Fruit fly (Drosophila melanogaster) whole organism, embryonic: ENCODE data around the gene Mer.

Experiments used
- C15 ChIP-seq: fragments of 200-800 bp; sonication (Bioruptor generic); IDR thresholded peaks from 3 replicates; pipeline ENCODE4 v1.3.6; 2022; ENCODE audit warnings: missing biosample characterization, missing genetic modification characterization
- CG10565 ChIP-seq: fragments of 200-800 bp; sonication (Bioruptor generic); optimal IDR thresholded peaks from 3 replicates; lab custom pipeline; 2016; ENCODE audit warnings: missing biosample characterization, mild to moderate bottlenecking, missing genetic modification characterization
- CG11085 ChIP-seq: fragments of 200-800 bp; sonication (Bioruptor generic); IDR thresholded peaks from 2 replicates; pipeline ENCODE4 v1.3.6; 2022; ENCODE audit warnings: missing biosample characterization, missing genetic modification characterization
- CG12071 ChIP-seq: fragments of 200-800 bp; sonication (Bioruptor generic); optimal IDR thresholded peaks from 3 replicates; lab custom pipeline; 2018; ENCODE audit warnings: missing biosample characterization, mild to moderate bottlenecking, missing genetic modification characterization
- CG13287 ChIP-seq: fragments of 200-800 bp; sonication (Bioruptor generic); IDR thresholded peaks from 2 replicates; pipeline ENCODE4 v1.3.6; 2022; ENCODE audit warnings: missing biosample characterization, missing genetic modification characterization; ENCODE audit not compliant: partially characterized antibody
- CG13296 ChIP-seq: fragments of 200-800 bp; sonication (Bioruptor generic); optimal IDR thresholded peaks from 3 replicates; lab custom pipeline; 2018; ENCODE audit warnings: missing biosample characterization, mild to moderate bottlenecking, missing genetic modification characterization
- CG14441 ChIP-seq: fragments of 200-800 bp; sonication (Bioruptor generic); IDR thresholded peaks from 2 replicates; pipeline ENCODE4 v1.3.6; 2022; ENCODE audit warnings: missing biosample characterization, missing genetic modification characterization
- CG17328 ChIP-seq: fragments of 200-800 bp; sonication (Bioruptor generic); IDR thresholded peaks from 2 replicates; pipeline ENCODE4 v1.3.6; 2022; ENCODE audit warnings: missing biosample characterization, missing genetic modification characterization
- CG17612 ChIP-seq: fragments of 200-800 bp; sonication (Bioruptor generic); IDR thresholded peaks from 2 replicates; pipeline ENCODE4 v1.3.6; 2022; ENCODE audit warnings: missing biosample characterization, missing genetic modification characterization
- CG17829 ChIP-seq: fragments of 200-800 bp; optimal IDR thresholded peaks from 2 replicates; lab custom pipeline; 2019; ENCODE audit warnings: missing biosample characterization, mild to moderate bottlenecking, missing genetic modification characterization, moderate library complexity
- CG17912 ChIP-seq: fragments of 200-800 bp; sonication (Bioruptor generic); optimal IDR thresholded peaks from 2 replicates; lab custom pipeline; 2018; ENCODE audit warnings: missing biosample characterization, mild to moderate bottlenecking, missing genetic modification characterization
- CG33213 ChIP-seq: fragments of 200-800 bp; sonication (Bioruptor generic); optimal IDR thresholded peaks from 3 replicates; lab custom pipeline; 2016; ENCODE audit warnings: missing biosample characterization, missing genetic modification characterization
- CG7745 ChIP-seq: fragments of 200-800 bp; sonication (Bioruptor generic); optimal IDR thresholded peaks from 2 replicates; lab custom pipeline; 2018; ENCODE audit warnings: missing biosample characterization, mild to moderate bottlenecking, missing genetic modification characterization, moderate library complexity
- CG7786 ChIP-seq: fragments of 200-800 bp; sonication (Bioruptor generic); optimal IDR thresholded peaks from 2 replicates; lab custom pipeline; 2016; ENCODE audit warnings: missing biosample characterization, missing genetic modification characterization
- CG7839 ChIP-seq: fragments of 200-800 bp; sonication (Bioruptor generic); optimal IDR thresholded peaks from 3 replicates; lab custom pipeline; 2018; ENCODE audit warnings: missing biosample characterization, mild to moderate bottlenecking, missing genetic modification characterization, moderate library complexity
- CG8388 ChIP-seq: fragments of 200-800 bp; sonication (Bioruptor generic); optimal IDR thresholded peaks from 2 replicates; lab custom pipeline; 2019; ENCODE audit warnings: missing biosample characterization, mild to moderate bottlenecking, missing genetic modification characterization, moderate library complexity
- CG8765 ChIP-seq: fragments of 200-800 bp; sonication (Bioruptor generic); IDR thresholded peaks from 2 replicates; pipeline ENCODE4 v1.3.6; 2022; ENCODE audit warnings: missing biosample characterization, missing genetic modification characterization
- CG8944 ChIP-seq: fragments of 200-800 bp; sonication (Bioruptor generic); optimal IDR thresholded peaks from 3 replicates; lab custom pipeline; 2016; ENCODE audit warnings: missing biosample characterization, missing genetic modification characterization
- CrebB ChIP-seq: fragments of 200-800 bp; sonication (Bioruptor generic); optimal IDR thresholded peaks from 3 replicates; lab custom pipeline; 2018; ENCODE audit warnings: missing biosample characterization, mild to moderate bottlenecking, missing genetic modification characterization
- Hsf ChIP-seq: fragments of 200-800 bp; sonication (Bioruptor generic); optimal IDR thresholded peaks from 3 replicates; lab custom pipeline; 2016; ENCODE audit warnings: missing biosample characterization, missing genetic modification characterization
- Kr ChIP-seq: fragments of 200-800 bp; sonication (Bioruptor generic); optimal IDR thresholded peaks from 2 replicates; lab custom pipeline; 2017; ENCODE audit warnings: missing biosample characterization, mild to moderate bottlenecking, missing genetic modification characterization
- Lhr ChIP-seq: fragments of 200-800 bp; sonication (Bioruptor generic); optimal IDR thresholded peaks from 3 replicates; lab custom pipeline; 2017; ENCODE audit warnings: mild to moderate bottlenecking, missing biosample characterization, missing genetic modification reagents, missing genetic modification characterization
- MTF-1 ChIP-seq: fragments of 200-800 bp; sonication (Bioruptor generic); optimal IDR thresholded peaks from 2 replicates; lab custom pipeline; 2018; ENCODE audit warnings: missing biosample characterization, mild to moderate bottlenecking, missing genetic modification characterization, borderline replicate concordance
- Tbp ChIP-seq: fragments of >200 bp; optimal IDR thresholded peaks from 2 replicates; lab custom pipeline; 2018; ENCODE audit warnings: missing biosample characterization, missing genetic modification characterization
- Vsx1 ChIP-seq: fragments of 200-800 bp; sonication (Bioruptor generic); optimal IDR thresholded peaks from 2 replicates; lab custom pipeline; 2017; ENCODE audit warnings: missing biosample characterization, mild to moderate bottlenecking, missing genetic modification characterization, missing genetic modification reagents
- al ChIP-seq: fragments of 200-800 bp; sonication (Bioruptor generic); IDR thresholded peaks from 2 replicates; pipeline ENCODE4 v1.3.6; 2022; ENCODE audit warnings: missing biosample characterization, missing genetic modification characterization
- bbx ChIP-seq: fragments of 200-800 bp; sonication (Bioruptor generic); IDR thresholded peaks from 2 replicates; pipeline ENCODE4 v1.3.6; 2022; ENCODE audit warnings: missing biosample characterization, missing genetic modification characterization; ENCODE audit not compliant: partially characterized antibody
- bigmax ChIP-seq: fragments of 200-800 bp; sonication (Bioruptor generic); optimal IDR thresholded peaks from 2 replicates; lab custom pipeline; 2018; ENCODE audit warnings: missing biosample characterization, mild to moderate bottlenecking, missing genetic modification characterization
- bsh ChIP-seq, 2 experiments: fragments of 200-800 bp; sonication (Bioruptor generic); optimal IDR thresholded peaks; 2 replicates each; lab custom pipeline; 2017 to 2018; ENCODE audit warnings: mild to moderate bottlenecking in 2 of 2, missing biosample characterization in 2 of 2, missing genetic modification characterization in 2 of 2, moderate library complexity in 1 of 2
- cas ChIP-seq: fragments of 200-800 bp; sonication (Bioruptor generic); IDR thresholded peaks from 2 replicates; pipeline ENCODE4 v1.3.6; 2022; ENCODE audit warnings: missing biosample characterization, missing genetic modification characterization
- chif ChIP-seq, 2 experiments: fragments of 200-800 bp; sonication (Bioruptor generic); optimal IDR thresholded peaks; 3 replicates each; lab custom pipeline; 2016; ENCODE audit warnings: missing biosample characterization in 2 of 2, missing genetic modification characterization in 2 of 2
- chm ChIP-seq: fragments of 200-800 bp; sonication (Bioruptor generic); IDR thresholded peaks from 2 replicates; pipeline ENCODE4 v1.3.6; 2022; ENCODE audit warnings: missing biosample characterization, missing genetic modification characterization
- ewg ChIP-seq: fragments of 200-800 bp; sonication (Bioruptor generic); optimal IDR thresholded peaks from 3 replicates; lab custom pipeline; 2017; ENCODE audit warnings: mild to moderate bottlenecking, missing biosample characterization, missing genetic modification reagents, missing genetic modification characterization
- gem ChIP-seq: fragments of 200-800 bp; sonication (Bioruptor generic); optimal IDR thresholded peaks from 2 replicates; lab custom pipeline; 2019; ENCODE audit warnings: missing biosample characterization, mild to moderate bottlenecking, missing genetic modification characterization, moderate library complexity
- h ChIP-seq: fragments of >200 bp; optimal IDR thresholded peaks from 2 replicates; lab custom pipeline; 2017
- lab ChIP-seq: fragments of 200-800 bp; sonication (Bioruptor generic); optimal IDR thresholded peaks from 3 replicates; lab custom pipeline; 2017; ENCODE audit warnings: missing biosample characterization, missing genetic modification characterization, mild to moderate bottlenecking, moderate library complexity, missing genetic modification reagents
- lmd ChIP-seq: fragments of 200-800 bp; sonication (Bioruptor generic); IDR thresholded peaks from 2 replicates; pipeline ENCODE4 v1.3.6; 2022; ENCODE audit warnings: missing biosample characterization, missing genetic modification characterization
- nerfin-2 ChIP-seq: fragments of 200-800 bp; sonication (Bioruptor generic); IDR thresholded peaks from 2 replicates; pipeline ENCODE4 v1.3.6; 2022; ENCODE audit warnings: missing biosample characterization, missing genetic modification characterization; ENCODE audit not compliant: partially characterized antibody
- peb ChIP-seq: fragments of 200-800 bp; sonication (Bioruptor generic); IDR thresholded peaks from 2 replicates; pipeline ENCODE4 v1.3.6; 2022; ENCODE audit warnings: missing biosample characterization, missing genetic modification characterization
- pho ChIP-seq: fragments of 200-800 bp; sonication (Bioruptor generic); optimal IDR thresholded peaks from 2 replicates; lab custom pipeline; 2016; ENCODE audit warnings: missing biosample characterization, missing genetic modification characterization
- salm ChIP-seq: fragments of 200-800 bp; sonication (Bioruptor generic); optimal IDR thresholded peaks from 2 replicates; lab custom pipeline; 2018; ENCODE audit warnings: missing biosample characterization, mild to moderate bottlenecking, missing genetic modification characterization
- sim ChIP-seq: fragments of 200-800 bp; sonication (Bioruptor generic); IDR thresholded peaks from 2 replicates; pipeline ENCODE4 v1.3.6; 2022; ENCODE audit warnings: missing biosample characterization, missing genetic modification characterization
- sima ChIP-seq: fragments of 200-800 bp; sonication (Bioruptor generic); optimal IDR thresholded peaks from 2 replicates; lab custom pipeline; 2016; ENCODE audit warnings: missing biosample characterization, missing genetic modification characterization
- sna ChIP-seq: fragments of 200-800 bp; sonication (Bioruptor generic); IDR thresholded peaks from 2 replicates; pipeline ENCODE4 v1.3.6; 2022; ENCODE audit warnings: missing biosample characterization, missing genetic modification characterization; ENCODE audit not compliant: partially characterized antibody
- stc ChIP-seq: fragments of 200-800 bp; sonication (Bioruptor generic); IDR thresholded peaks from 2 replicates; pipeline ENCODE4 v1.3.6; 2022; ENCODE audit warnings: missing biosample characterization, missing genetic modification characterization
- sug ChIP-seq: fragments of 200-800 bp; optimal IDR thresholded peaks from 2 replicates; lab custom pipeline; 2019; ENCODE audit warnings: missing biosample characterization, mild to moderate bottlenecking, missing genetic modification characterization, moderate library complexity
- tin ChIP-seq: fragments of 200-800 bp; sonication (Bioruptor generic); optimal IDR thresholded peaks from 3 replicates; lab custom pipeline; 2016; ENCODE audit warnings: missing biosample characterization, missing genetic modification characterization
- ttk ChIP-seq: fragments of 200-800 bp; sonication (Bioruptor generic); IDR thresholded peaks from 2 replicates; pipeline ENCODE4 v2.1.2; 2022; ENCODE audit warnings: missing biosample characterization, missing genetic modification characterization
- wdn ChIP-seq: fragments of 200-800 bp; sonication (Bioruptor generic); IDR thresholded peaks from 2 replicates; pipeline ENCODE4 v1.3.6; 2022; ENCODE audit warnings: missing biosample characterization, missing genetic modification characterization
- wor ChIP-seq: fragments of 200-800 bp; sonication (Bioruptor generic); IDR thresholded peaks from 2 replicates; pipeline ENCODE4 v1.3.6; 2022; ENCODE audit warnings: missing biosample characterization, missing genetic modification characterization
- zf30C ChIP-seq: fragments of 200-800 bp; sonication (Bioruptor generic); optimal IDR thresholded peaks from 3 replicates; lab custom pipeline; 2018; ENCODE audit warnings: missing biosample characterization, mild to moderate bottlenecking, missing genetic modification characterization

Mer gene

dm6 chrX:19666991-19667409 is 26.3 kb downstream of the Mer start, which contains the start of gene Zw (continued):
- TF ChIP-seq peb: no peak
- TF ChIP-seq lab (GFP tag; lab: Kevin White, UChicago): peak; percentile 29
- no peak for TF ChIP-seq cas
- no peak for TF ChIP-seq CG17612 (GFP tag; lab: Robert Waterston, UW)
- TF ChIP-seq lmd (GFP tag; lab: Robert Waterston, UW): peak; percentile 47; the same call in 1 of the 2 replicates
- peak; percentile 40; the same call in 1 of the 2 replicates for TF ChIP-seq CG14441 (GFP tag; lab: Robert Waterston, UW)
- peak; percentile 59 for TF ChIP-seq gem
- TF ChIP-seq C15 (GFP tag; lab: Robert Waterston, UW): no peak
- no peak for TF ChIP-seq sna (GFP tag; lab: Robert Waterston, UW)
- TF ChIP-seq CG13287 (GFP tag; lab: Robert Waterston, UW): peak; percentile 27; the same call in 1 of the 2 replicates
- peak; percentile 46; the same call in 1 of the 2 replicates for TF ChIP-seq al (GFP tag; lab: Robert Waterston, UW)
- TF ChIP-seq CG17328 (GFP tag; lab: Robert Waterston, UW): peak; percentile 37; the same call in 1 of the 2 replicates
- TF ChIP-seq chif (GFP tag; optimal IDR thresholded peaks at IDR 0.05; lab: Kevin White, UChicago): peak in 1 of 2 experiments; percentile 38
- TF ChIP-seq sima (GFP tag; lab: Kevin White, UChicago): no peak
- TF ChIP-seq ttk (GFP tag; lab: Robert Waterston, UW): peak; percentile 45; the same call in 1 of the 2 replicates
- no peak for TF ChIP-seq bigmax (GFP tag; lab: Kevin White, UChicago)
- no peak for TF ChIP-seq nerfin-2
- no peak for TF ChIP-seq wor (GFP tag; lab: Robert Waterston, UW)
- TF ChIP-seq Kr (GFP tag; lab: Kevin White, UChicago): no peak
- no peak for TF ChIP-seq CG17912 (GFP tag; lab: Kevin White, UChicago)
- TF ChIP-seq zf30C (GFP tag; lab: Kevin White, UChicago): no peak
- TF ChIP-seq CG7839: peak; percentile 66
- TF ChIP-seq CG8944 (GFP tag; lab: Kevin White, UChicago): peak; percentile 13
- peak; percentile 56 for TF ChIP-seq tin (GFP tag; lab: Kevin White, UChicago)
- TF ChIP-seq salm (tag; lab: Kevin White, UChicago): no peak
- no peak for TF ChIP-seq sim
- no peak for TF ChIP-seq Tbp (GFP tag; lab: Kevin White, UChicago)
- TF ChIP-seq chm (GFP tag; lab: Robert Waterston, UW): no peak
- peak; percentile 49 for TF ChIP-seq CG7786 (GFP tag; lab: Kevin White, UChicago)
- TF ChIP-seq CG8765 (GFP tag; lab: Robert Waterston, UW): no peak; the same call in 1 of the 2 replicates
- peak; percentile 23 for TF ChIP-seq Hsf (GFP tag; lab: Kevin White, UChicago)
- TF ChIP-seq pho (GFP tag; lab: Kevin White, UChicago): no peak
- no peak for TF ChIP-seq h (lab: Kevin White, UChicago)
- TF ChIP-seq Vsx1 (GFP tag; lab: Kevin White, UChicago): no peak
- TF ChIP-seq bsh (GFP tag; optimal IDR thresholded peaks at IDR 0.05; lab: Kevin White, UChicago): peak in 1 of 2 experiments; percentile 34
- TF ChIP-seq CG13296 (GFP tag; lab: Kevin White, UChicago): peak; percentile 28
- peak; percentile 62 for TF ChIP-seq sug (tag; lab: Kevin White, UChicago)
- TF ChIP-seq CrebB (tag; lab: Kevin White, UChicago): no peak
- TF ChIP-seq CG7745 (tag; lab: Kevin White, UChicago): no peak
- peak; percentile 18 for TF ChIP-seq CG17829 (tag; lab: Kevin White, UChicago)
- no peak for TF ChIP-seq stc (GFP tag; lab: Robert Waterston, UW)
- peak; percentile 9 for TF ChIP-seq CG12071 (GFP tag; lab: Kevin White, UChicago)
- TF ChIP-seq CG8388 (GFP tag; lab: Kevin White, UChicago): no peak
- TF ChIP-seq MTF-1 (GFP tag; lab: Kevin White, UChicago): no peak
- TF ChIP-seq wdn (GFP tag; lab: Robert Waterston, UW): 0 out of 2 replicates have a peak, but pooled peaks have one; percentile 28
- no peak for TF ChIP-seq Lhr
- TF ChIP-seq bbx: peak; percentile 61
- TF ChIP-seq CG10565 (GFP tag; lab: Kevin White, UChicago): no peak
- TF ChIP-seq CG33213 (GFP tag; lab: Kevin White, UChicago): peak; percentile 4
- TF ChIP-seq CG11085: peak; percentile 60
- no peak for TF ChIP-seq ewg
